Worm (Caenorhabditis elegans) whole organism, mixed stage, embryonic: ENCODE results near the gene F54F12.2.

Experiments
- M03D4.4 ChIP-seq: sonication (generic microtip); optimal IDR thresholded peaks from 2 replicates; lab custom pipeline; 2017; ENCODE audit warnings: mild to moderate bottlenecking, missing genetic modification characterization, missing compliant biosample characterization
- bed-3 ChIP-seq: fragments of 200-800 bp; sonication (Bioruptor generic); optimal IDR thresholded peaks from 3 replicates; lab custom pipeline; 2018; ENCODE audit warnings: mild to moderate bottlenecking, missing genetic modification characterization, moderate library complexity, missing compliant biosample characterization
- blmp-1 ChIP-seq: fragments of 150-350 bp; optimal IDR thresholded peaks from 2 replicates; lab custom pipeline; 2014; ENCODE audit warnings: missing biosample characterization, missing genetic modification characterization
- ceh-39 ChIP-seq: fragments of 150-350 bp; optimal IDR thresholded peaks from 2 replicates; lab custom pipeline; 2014; ENCODE audit warnings: missing biosample characterization, missing genetic modification characterization
- ceh-43 ChIP-seq: fragments of 200-800 bp; sonication (Bioruptor generic); optimal IDR thresholded peaks from 2 replicates; lab custom pipeline; 2018; ENCODE audit warnings: mild to moderate bottlenecking, missing genetic modification characterization, moderate library complexity, missing compliant biosample characterization
- ceh-83 ChIP-seq: fragments of 200-800 bp; sonication (Bioruptor generic); optimal IDR thresholded peaks from 2 replicates; lab custom pipeline; 2018; ENCODE audit warnings: mild to moderate bottlenecking, missing genetic modification characterization, missing compliant biosample characterization
- ces-1 ChIP-seq: fragments of 150-350 bp; optimal IDR thresholded peaks from 2 replicates; lab custom pipeline; 2014; ENCODE audit warnings: missing biosample characterization, missing genetic modification reagents, missing genetic modification characterization
- cnd-1 ChIP-seq: fragments of 200-800 bp; sonication (Bioruptor generic); optimal IDR thresholded peaks from 2 replicates; lab custom pipeline; 2018; ENCODE audit warnings: mild to moderate bottlenecking, missing genetic modification characterization, missing compliant biosample characterization
- drap-1 ChIP-seq: fragments of 200-800 bp; sonication (Bioruptor generic); optimal IDR thresholded peaks from 3 replicates; lab custom pipeline; 2018; ENCODE audit warnings: mild to moderate bottlenecking, missing genetic modification characterization, missing compliant biosample characterization
- elt-1 ChIP-seq: sonication (generic microtip); optimal IDR thresholded peaks from 2 replicates; lab custom pipeline; 2017; ENCODE audit warnings: missing genetic modification characterization, mild to moderate bottlenecking, missing compliant biosample characterization, antibody characterized with exemption, moderate library complexity, borderline replicate concordance; ENCODE audit not compliant: insufficient read depth
- elt-3 ChIP-seq: fragments of 150-350 bp; optimal IDR thresholded peaks from 2 replicates; lab custom pipeline; 2014; ENCODE audit warnings: missing biosample characterization, missing genetic modification characterization
- flh-1 ChIP-seq: fragments of 200-800 bp; sonication (Bioruptor generic); optimal IDR thresholded peaks from 2 replicates; lab custom pipeline; 2018; ENCODE audit warnings: mild to moderate bottlenecking, missing genetic modification characterization, moderate library complexity, missing compliant biosample characterization
- ham-2 ChIP-seq: fragments of 200-800 bp; sonication (Bioruptor generic); optimal IDR thresholded peaks from 2 replicates; lab custom pipeline; 2018; ENCODE audit warnings: mild to moderate bottlenecking, missing genetic modification characterization, missing compliant biosample characterization
- hlh-1 ChIP-seq: fragments of 150-350 bp; optimal IDR thresholded peaks from 2 replicates; lab custom pipeline; 2014; ENCODE audit warnings: missing biosample characterization, missing genetic modification reagents, missing genetic modification characterization
- lin-13 ChIP-seq: fragments of 150-350 bp; optimal IDR thresholded peaks from 2 replicates; lab custom pipeline; 2014; ENCODE audit warnings: missing biosample characterization, missing genetic modification characterization
- lin-32 ChIP-seq: fragments of 200-800 bp; sonication (Bioruptor generic); optimal IDR thresholded peaks from 2 replicates; lab custom pipeline; 2018; ENCODE audit warnings: mild to moderate bottlenecking, missing genetic modification characterization, missing compliant biosample characterization
- lsy-2 ChIP-seq: fragments of 150-350 bp; optimal IDR thresholded peaks from 2 replicates; lab custom pipeline; 2014; ENCODE audit warnings: missing biosample characterization, missing genetic modification characterization
- mab-5 ChIP-seq: fragments of 150-350 bp; optimal IDR thresholded peaks from 2 replicates; lab custom pipeline; 2014; ENCODE audit warnings: missing biosample characterization, missing genetic modification characterization
- mep-1 ChIP-seq: fragments of 150-350 bp; optimal IDR thresholded peaks from 2 replicates; lab custom pipeline; 2017; ENCODE audit warnings: missing biosample characterization, missing genetic modification reagents, missing genetic modification characterization, inconsistent platforms
- mls-2 ChIP-seq: sonication (generic microtip); optimal IDR thresholded peaks from 2 replicates; lab custom pipeline; 2016; ENCODE audit warnings: mild to moderate bottlenecking, missing genetic modification characterization, moderate library complexity, missing compliant biosample characterization
- nhr-12 ChIP-seq: fragments of 150-350 bp; optimal IDR thresholded peaks from 2 replicates; lab custom pipeline; 2014; ENCODE audit warnings: missing biosample characterization, missing genetic modification characterization
- nhr-2 ChIP-seq: fragments of 150-350 bp; optimal IDR thresholded peaks from 2 replicates; lab custom pipeline; 2014; ENCODE audit warnings: missing biosample characterization, missing genetic modification characterization
- nhr-237 ChIP-seq: fragments of 150-350 bp; optimal IDR thresholded peaks from 2 replicates; lab custom pipeline; 2014; ENCODE audit warnings: missing biosample characterization, missing genetic modification characterization
- nhr-28 ChIP-seq: fragments of 150-350 bp; optimal IDR thresholded peaks from 2 replicates; lab custom pipeline; 2014; ENCODE audit warnings: missing biosample characterization, missing genetic modification characterization
- nhr-76 ChIP-seq: sonication (generic microtip); optimal IDR thresholded peaks from 2 replicates; lab custom pipeline; 2017; ENCODE audit warnings: missing biosample characterization, missing genetic modification characterization
- pha-4 ChIP-seq: fragments of 150-350 bp; optimal IDR thresholded peaks from 2 replicates; lab custom pipeline; 2018; ENCODE audit warnings: missing biosample characterization, missing genetic modification reagents, missing genetic modification characterization
- sem-2 ChIP-seq: fragments of 200-800 bp; sonication (Bioruptor generic); optimal IDR thresholded peaks from 2 replicates; lab custom pipeline; 2018; ENCODE audit warnings: mild to moderate bottlenecking, missing genetic modification characterization, missing compliant biosample characterization
- snpc-4 ChIP-seq: fragments of 150-350 bp; optimal IDR thresholded peaks from 2 replicates; lab custom pipeline; 2014; ENCODE audit warnings: missing biosample characterization, missing genetic modification characterization
- sptf-1 ChIP-seq: sonication (generic microtip); optimal IDR thresholded peaks from 2 replicates; lab custom pipeline; 2017; ENCODE audit warnings: mild to moderate bottlenecking, missing genetic modification characterization, moderate library complexity, missing compliant biosample characterization
- tbx-8 ChIP-seq: fragments of 200-800 bp; sonication (Bioruptor generic); optimal IDR thresholded peaks from 2 replicates; lab custom pipeline; 2018; ENCODE audit warnings: mild to moderate bottlenecking, missing genetic modification characterization, moderate library complexity, missing compliant biosample characterization
- unc-120 ChIP-seq: sonication (generic microtip); optimal IDR thresholded peaks from 2 replicates; lab custom pipeline; 2017; ENCODE audit warnings: missing genetic modification characterization, missing compliant biosample characterization; ENCODE audit not compliant: poor library complexity, severe bottlenecking
- unc-39 ChIP-seq: fragments of 150-350 bp; optimal IDR thresholded peaks from 2 replicates; lab custom pipeline; 2014; ENCODE audit warnings: missing biosample characterization, missing genetic modification characterization
- unc-62 ChIP-seq: fragments of 150-350 bp; optimal IDR thresholded peaks from 2 replicates; lab custom pipeline; 2014; ENCODE audit warnings: missing biosample characterization, missing genetic modification reagents, missing genetic modification characterization
- zip-8 ChIP-seq: fragments of 150-350 bp; optimal IDR thresholded peaks from 2 replicates; lab custom pipeline; 2014; ENCODE audit warnings: missing biosample characterization, missing genetic modification characterization
- ztf-11 ChIP-seq: fragments of 150-350 bp; optimal IDR thresholded peaks from 2 replicates; lab custom pipeline; 2014; ENCODE audit warnings: missing biosample characterization, missing genetic modification characterization

The F54F12.2 gene

ce11 chrIII:13064213-13065184 is 24.7 kb downstream of the F54F12.2 start:
- TF ChIP-seq lsy-2 (tag; lab: Kevin White, UChicago) (no peak), cnd-1 (tag; lab: Kevin White, UChicago) (peak; percentile 22), mls-2 (peak; percentile 76), ces-1 (peak; percentile 90), ceh-43 (GFP tag; lab: Kevin White, UChicago) (peak; percentile 51), snpc-4 (no peak), mab-5 (tag; lab: Kevin White, UChicago) (no peak), mep-1 (peak; percentile 1)

- TF ChIP-seq cnd-1 (tag; lab: Kevin White, UChicago) (peak; percentile 73), mls-2 (peak; percentile 71), blmp-1 (no peak), elt-3 (tag; lab: Kevin White, UChicago) (no peak), hlh-1 (peak; percentile 21), nhr-12 (tag; lab: Kevin White, UChicago) (no peak), drap-1 (GFP tag; lab: Kevin White, UChicago) (peak; percentile 14), lin-13 (tag; lab: Kevin White, UChicago) (peak; percentile 3), sptf-1 (tag; lab: Kevin White, UChicago) (peak; percentile 14), nhr-28 (no peak), nhr-2 (tag; lab: Kevin White, UChicago) (peak; percentile 79), M03D4.4 (peak; percentile 23), lin-32 (peak; percentile 43), zip-8 (peak; percentile 37), snpc-4 (no peak)
Measured at ce11 chrIII:13065694-13066093, 25.9 kb downstream of the F54F12.2 start.

ce11 chrIII:13066828-13067227 is 27.0 kb downstream of the F54F12.2 start:
- no peak for TF ChIP-seq blmp-1
- TF ChIP-seq, all 35 proteins: peak for 0

ce11 chrIII:13067884-13068767 is 28.3 kb downstream of the F54F12.2 start:
- peak; percentile 73 for TF ChIP-seq mep-1
- TF ChIP-seq nhr-2 (tag; lab: Kevin White, UChicago) = peak; percentile 26
- peak; percentile 67 for TF ChIP-seq lsy-2 (tag; lab: Kevin White, UChicago)
- TF ChIP-seq sptf-1 (tag; lab: Kevin White, UChicago) = peak; percentile 82
- TF ChIP-seq zip-8 = no peak
- TF ChIP-seq lin-32 = no peak
- peak; percentile 4 for TF ChIP-seq nhr-237 (tag; lab: Kevin White, UChicago)
- TF ChIP-seq hlh-1 = peak; percentile 39
- TF ChIP-seq elt-1 = no peak
- peak; percentile 91 for TF ChIP-seq mls-2
- TF ChIP-seq ceh-43 (GFP tag; lab: Kevin White, UChicago) = peak; percentile 12
- TF ChIP-seq sem-2 (GFP tag; lab: Kevin White, UChicago) = peak; percentile 39
- no peak for TF ChIP-seq nhr-28
- peak; percentile 96 for TF ChIP-seq unc-120
- peak; percentile 57 for TF ChIP-seq M03D4.4
- TF ChIP-seq tbx-8 (GFP tag; lab: Kevin White, UChicago) = no peak
- no peak for TF ChIP-seq ceh-83 (GFP tag; lab: Kevin White, UChicago)
- peak; percentile 45 for TF ChIP-seq nhr-76
- peak; percentile 65 for TF ChIP-seq ces-1
- no peak for TF ChIP-seq pha-4 (tag; lab: Kevin White, UChicago)
- no peak for TF ChIP-seq lin-13 (tag; lab: Kevin White, UChicago)
- no peak for TF ChIP-seq snpc-4
- TF ChIP-seq elt-3 (tag; lab: Kevin White, UChicago) = no peak
- TF ChIP-seq mab-5 (tag; lab: Kevin White, UChicago) = no peak
- TF ChIP-seq drap-1 (GFP tag; lab: Kevin White, UChicago) = peak; percentile 80
- peak; percentile 61 for TF ChIP-seq unc-62 (GFP tag; lab: Kevin White, UChicago)
- TF ChIP-seq blmp-1 = peak; percentile 17
- peak; percentile 45 for TF ChIP-seq bed-3 (GFP tag; lab: Kevin White, UChicago)
- peak; percentile 12 for TF ChIP-seq flh-1 (GFP tag; lab: Kevin White, UChicago)
- peak; percentile 85 for TF ChIP-seq ztf-11 (tag; lab: Kevin White, UChicago)
- TF ChIP-seq nhr-12 (tag; lab: Kevin White, UChicago) = no peak
- peak; percentile 98 for TF ChIP-seq ham-2
- TF ChIP-seq ceh-39 (tag; lab: Kevin White, UChicago) = no peak
- TF ChIP-seq unc-39 (tag; lab: Kevin White, UChicago) = no peak
- TF ChIP-seq cnd-1 (tag; lab: Kevin White, UChicago) = peak; percentile 64
